Worm (Caenorhabditis elegans) whole organism, young adult: ENCODE measurements around the gene aqp-10.

ENCODE experiments used
- F23B12.7 ChIP-seq: sonication (generic microtip); optimal IDR thresholded peaks from 2 replicates; lab custom pipeline; 2017; ENCODE audit warnings: missing genetic modification characterization, mild to moderate bottlenecking, missing compliant biosample characterization, antibody characterized with exemption, moderate library complexity; ENCODE audit not compliant: insufficient read depth
- F37B4.10 ChIP-seq: fragments of 200-800 bp; sonication (Bioruptor generic); IDR thresholded peaks from 2 replicates; pipeline ENCODE4 v1.3.6; 2022; ENCODE audit warnings: missing genetic modification characterization, missing compliant biosample characterization
- F49E8.2 ChIP-seq: sonication (generic microtip); optimal IDR thresholded peaks from 3 replicates; lab custom pipeline; 2017; ENCODE audit warnings: missing genetic modification characterization, mild to moderate bottlenecking, missing compliant biosample characterization, antibody characterized with exemption, moderate library complexity; ENCODE audit not compliant: insufficient read depth
- F55B11.4 ChIP-seq: sonication (generic microtip); optimal IDR thresholded peaks from 2 replicates; lab custom pipeline; 2016; ENCODE audit warnings: missing compliant biosample characterization, missing genetic modification characterization, borderline replicate concordance; ENCODE audit not compliant: insufficient read depth
- F57A8.1 ChIP-seq: fragments of 200-800 bp; sonication (Bioruptor generic); optimal IDR thresholded peaks from 2 replicates; lab custom pipeline; 2018; ENCODE audit warnings: mild to moderate bottlenecking, missing genetic modification characterization, moderate library complexity, missing compliant biosample characterization
- Y53G8AR.9 ChIP-seq: fragments of 200-800 bp; sonication (Bioruptor generic); conservative IDR thresholded peaks from 2 replicates; pipeline ENCODE4 v1.3.6; 2022; ENCODE audit warnings: missing genetic modification reagents, missing genetic modification characterization, missing compliant biosample characterization
- Y56A3A.18 ChIP-seq: fragments of 200-800 bp; sonication (Bioruptor generic); IDR thresholded peaks from 2 replicates; pipeline ENCODE4 v1.3.6; 2022; ENCODE audit warnings: missing genetic modification reagents, missing genetic modification characterization, missing compliant biosample characterization
- attf-6 ChIP-seq: fragments of 200-800 bp; sonication (Bioruptor generic); IDR thresholded peaks from 2 replicates; pipeline ENCODE4 v1.3.6; 2022; ENCODE audit warnings: missing genetic modification reagents, missing genetic modification characterization, missing compliant biosample characterization
- bed-2 ChIP-seq: fragments of 200-800 bp; sonication (Bioruptor generic); IDR thresholded peaks from 2 replicates; pipeline ENCODE4 v1.3.6; 2022; ENCODE audit warnings: missing genetic modification reagents, missing genetic modification characterization, missing compliant biosample characterization
- ccch-3 ChIP-seq: fragments of 200-800 bp; sonication (Bioruptor generic); optimal IDR thresholded peaks from 2 replicates; lab custom pipeline; 2018; ENCODE audit warnings: mild to moderate bottlenecking, missing genetic modification characterization, missing compliant biosample characterization
- cebp-1 ChIP-seq, 2 experiments: fragments of 200-800 bp in 1 of 2; sonication (Bioruptor generic) in 1 of 2; sonication (generic microtip) in 1 of 2; IDR thresholded peaks in 1 of 2; optimal IDR thresholded peaks in 1 of 2; 2 replicates each; pipeline versions ENCODE4 v1.3.6 to Lab custom; 2017 to 2022; ENCODE audit warnings: missing compliant biosample characterization in 2 of 2, missing genetic modification characterization in 2 of 2, mild to moderate bottlenecking in 1 of 2, missing genetic modification reagents in 1 of 2, moderate library complexity in 1 of 2
- cebp-2 ChIP-seq: fragments of 200-800 bp; sonication (Bioruptor generic); IDR thresholded peaks from 2 replicates; pipeline ENCODE4 v1.3.6; 2022; ENCODE audit warnings: missing genetic modification characterization, missing compliant biosample characterization
- dox-1 ChIP-seq: fragments of 200-800 bp; sonication (Bioruptor generic); IDR thresholded peaks from 2 replicates; pipeline ENCODE4 v1.3.6; 2022; ENCODE audit warnings: missing genetic modification reagents, missing genetic modification characterization, missing compliant biosample characterization
- ets-4 ChIP-seq: fragments of 200-800 bp; sonication (Bioruptor generic); optimal IDR thresholded peaks from 2 replicates; lab custom pipeline; 2018; ENCODE audit warnings: mild to moderate bottlenecking, missing genetic modification characterization, missing compliant biosample characterization
- fkh-3 ChIP-seq: sonication (generic microtip); optimal IDR thresholded peaks from 2 replicates; lab custom pipeline; 2016; ENCODE audit warnings: mild to moderate bottlenecking, missing genetic modification characterization, missing compliant biosample characterization
- hmg-1.2 ChIP-seq: fragments of 200-800 bp; sonication (Bioruptor generic); IDR thresholded peaks from 2 replicates; pipeline ENCODE4 v1.3.6; 2022; ENCODE audit warnings: missing genetic modification reagents, missing genetic modification characterization, missing compliant biosample characterization
- hrde-1 ChIP-seq: sonication (generic microtip); optimal IDR thresholded peaks from 2 replicates; lab custom pipeline; 2016; ENCODE audit warnings: missing genetic modification characterization, mild to moderate bottlenecking, missing compliant biosample characterization, moderate library complexity, missing genotype, missing genetic modification reagents, borderline replicate concordance
- let-607 ChIP-seq, 2 experiments: fragments of 200-800 bp in 1 of 2; sonication (Bioruptor generic) in 1 of 2; sonication (generic microtip) in 1 of 2; optimal IDR thresholded peaks; 2 replicates each; lab custom pipeline; 2016 to 2018; ENCODE audit warnings: mild to moderate bottlenecking in 2 of 2, missing compliant biosample characterization in 2 of 2, missing genetic modification characterization in 2 of 2, moderate library complexity in 2 of 2, missing genotype in 1 of 2
- madf-10 ChIP-seq: sonication (generic microtip); optimal IDR thresholded peaks from 2 replicates; lab custom pipeline; 2016; ENCODE audit warnings: mild to moderate bottlenecking, missing genetic modification characterization, missing compliant biosample characterization
- madf-3 ChIP-seq: fragments of 200-800 bp; sonication (Bioruptor generic); IDR thresholded peaks from 2 replicates; pipeline ENCODE4 v1.3.6; 2022; ENCODE audit warnings: missing genetic modification reagents, missing genetic modification characterization, missing compliant biosample characterization
- madf-8 ChIP-seq: fragments of 200-800 bp; sonication (Bioruptor generic); conservative IDR thresholded peaks from 2 replicates; pipeline ENCODE4 v1.3.6; 2022; ENCODE audit warnings: missing genetic modification reagents, missing genetic modification characterization, missing compliant biosample characterization
- mcd-1 ChIP-seq: fragments of 200-800 bp; sonication (Bioruptor generic); IDR thresholded peaks from 2 replicates; pipeline ENCODE4 v1.3.6; 2022; ENCODE audit warnings: missing genetic modification reagents, missing genetic modification characterization, missing compliant biosample characterization
- mel-28 ChIP-seq: sonication (generic microtip); optimal IDR thresholded peaks from 2 replicates; lab custom pipeline; 2016; ENCODE audit warnings: borderline replicate concordance, mild to moderate bottlenecking, missing genetic modification characterization, missing compliant biosample characterization
- mxl-1 ChIP-seq: sonication (generic microtip); optimal IDR thresholded peaks from 2 replicates; lab custom pipeline; 2016; ENCODE audit warnings: missing genetic modification characterization, missing compliant biosample characterization
- nfyb-1 ChIP-seq: fragments of 200-800 bp; sonication (Bioruptor generic); IDR thresholded peaks from 2 replicates; pipeline ENCODE4 v1.3.6; 2022; ENCODE audit warnings: missing genetic modification reagents, missing genetic modification characterization, missing compliant biosample characterization
- nhr-80 ChIP-seq: sonication (generic microtip); optimal IDR thresholded peaks from 2 replicates; lab custom pipeline; 2016; ENCODE audit warnings: missing genetic modification characterization, missing compliant biosample characterization
- nhr-90 ChIP-seq: sonication (generic microtip); optimal IDR thresholded peaks from 2 replicates; lab custom pipeline; 2016; ENCODE audit warnings: missing genotype, mild to moderate bottlenecking, missing genetic modification characterization, missing compliant biosample characterization
- pbrm-1 ChIP-seq: fragments of 200-800 bp; sonication (Bioruptor generic); IDR thresholded peaks from 2 replicates; pipeline ENCODE4 v1.3.6; 2022; ENCODE audit warnings: missing genetic modification reagents, missing genetic modification characterization, missing compliant biosample characterization
- pha-4 ChIP-seq: fragments of 150-350 bp; sonication (generic microtip); optimal IDR thresholded peaks from 2 replicates; lab custom pipeline; 2014; ENCODE audit warnings: missing biosample characterization, missing genetic modification reagents, missing genetic modification characterization
- sea-2 ChIP-seq: fragments of 200-800 bp; sonication (Bioruptor generic); IDR thresholded peaks from 2 replicates; pipeline ENCODE4 v1.3.6; 2022; ENCODE audit warnings: missing genetic modification characterization, missing compliant biosample characterization
- snpc-4 ChIP-seq, 5 experiments: fragments of 150-350 bp in 1 of 5; sonication (generic microtip) in 4 of 5; optimal IDR thresholded peaks; 2 replicates each; lab custom pipeline; 2014 to 2018; ENCODE audit warnings: missing genetic modification characterization in 5 of 5, missing biosample characterization in 3 of 5, antibody characterized with exemption in 2 of 5, mild to moderate bottlenecking in 2 of 5, missing compliant biosample characterization in 2 of 5, missing genotype in 2 of 5, moderate library complexity in 2 of 5, missing genetic modification reagents in 1 of 5
- tbp1 ChIP-seq: fragments of 200-800 bp; sonication (Bioruptor generic); optimal IDR thresholded peaks from 2 replicates; lab custom pipeline; 2018; ENCODE audit warnings: mild to moderate bottlenecking, missing genetic modification characterization, missing compliant biosample characterization
- tlf-1 ChIP-seq: fragments of 200-800 bp; sonication (Bioruptor generic); optimal IDR thresholded peaks from 2 replicates; lab custom pipeline; 2018; ENCODE audit warnings: mild to moderate bottlenecking, missing genetic modification characterization, missing compliant biosample characterization
- unc-62 ChIP-seq: fragments of 150-350 bp; optimal IDR thresholded peaks from 2 replicates; lab custom pipeline; 2014; ENCODE audit warnings: missing biosample characterization, missing genetic modification reagents, missing genetic modification characterization
- xnd-1 ChIP-seq: sonication (generic microtip); optimal IDR thresholded peaks from 2 replicates; lab custom pipeline; 2016; ENCODE audit warnings: missing genotype, missing genetic modification reagents, missing genetic modification characterization, missing compliant biosample characterization
- zim-3 ChIP-seq: sonication (generic microtip); optimal IDR thresholded peaks from 2 replicates; lab custom pipeline; 2017; ENCODE audit warnings: mild to moderate bottlenecking, missing genetic modification characterization, moderate library complexity, missing compliant biosample characterization
- ztf-18 ChIP-seq: sonication (generic microtip); optimal IDR thresholded peaks from 2 replicates; lab custom pipeline; 2016; ENCODE audit warnings: missing genotype, mild to moderate bottlenecking, missing genetic modification characterization, missing compliant biosample characterization
- ztf-22 ChIP-seq: fragments of 200-800 bp; sonication (Bioruptor generic); optimal IDR thresholded peaks from 2 replicates; lab custom pipeline; 2018; ENCODE audit warnings: mild to moderate bottlenecking, missing genetic modification characterization, moderate library complexity, missing compliant biosample characterization
- ztf-26 ChIP-seq: sonication (generic microtip); optimal IDR thresholded peaks from 2 replicates; lab custom pipeline; 2017; ENCODE audit warnings: missing genetic modification characterization, missing compliant biosample characterization
- ztf-3 ChIP-seq: fragments of 200-800 bp; sonication (Bioruptor generic); optimal IDR thresholded peaks from 2 replicates; lab custom pipeline; 2018; ENCODE audit warnings: mild to moderate bottlenecking, missing genetic modification characterization, missing compliant biosample characterization
- ztf-6 ChIP-seq: fragments of 200-800 bp; sonication (Bioruptor generic); IDR thresholded peaks from 2 replicates; pipeline ENCODE4 v1.3.6; 2022; ENCODE audit warnings: missing genetic modification reagents, missing genetic modification characterization, missing compliant biosample characterization

The aqp-10 gene

DNA sequence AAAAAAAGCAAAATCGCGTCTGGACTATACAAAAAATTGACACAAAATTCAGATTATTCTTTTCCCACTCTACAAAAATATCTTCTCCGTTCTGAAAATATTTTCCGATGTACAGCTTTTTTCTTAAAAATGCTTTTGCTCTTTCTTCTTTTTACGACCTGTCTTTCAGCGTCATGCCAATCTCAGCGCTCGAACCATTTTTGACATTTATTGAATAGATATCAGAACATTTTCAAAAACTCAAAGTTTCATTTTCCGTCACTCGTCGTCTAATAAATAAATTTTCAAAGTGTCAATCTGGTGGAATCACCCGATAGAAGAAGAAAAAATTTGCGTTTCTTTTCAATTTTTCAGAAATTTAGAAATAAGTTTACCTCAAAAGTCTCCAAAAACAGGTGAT is 28.2 kb downstream of the aqp-10 start (continued):
- TF ChIP-seq F55B11.4 (no peak), ztf-6 (no peak)

DNA sequence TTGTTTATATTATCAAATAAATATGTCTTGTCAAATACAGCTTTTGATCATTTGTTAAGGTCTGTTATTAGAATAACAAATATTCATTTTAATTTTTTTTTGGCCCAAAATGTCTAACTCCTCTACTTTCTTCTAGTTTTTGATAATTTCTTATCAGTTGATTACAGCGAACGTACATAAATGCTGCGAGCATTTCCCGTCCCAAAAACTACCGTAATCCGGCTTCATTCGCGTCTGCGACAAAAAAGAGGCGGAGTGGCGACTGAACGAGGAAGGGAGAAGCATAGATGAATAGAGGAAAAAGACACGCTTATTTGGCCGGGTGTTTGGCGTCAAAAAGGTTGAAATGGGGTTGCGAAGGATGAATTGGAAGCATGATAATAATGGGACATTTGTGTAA is 29.1 kb downstream of the aqp-10 start:
- TF ChIP-seq nhr-80 (tag; lab: Kevin White, UChicago) (peak; percentile 86), pbrm-1 (0 out of 2 replicates have a peak, but pooled peaks have one; percentile 41), nhr-90 (peak; percentile 38), tbp1 (GFP tag; lab: Kevin White, UChicago) (peak; percentile 13), dox-1 (GFP tag; lab: Robert Waterston, UW) (peak; percentile 60; the same call in 1 of the 2 replicates), Y53G8AR.9 (GFP tag; lab: Robert Waterston, UW) (0 out of 2 replicates have a peak, but pooled peaks have one; percentile 47), snpc-4 (GFP tag; optimal IDR thresholded peaks at IDR 0.05; lab: Kevin White, UChicago) (no peak), snpc-4 (tag; optimal IDR thresholded peaks at IDR 0.05; lab: Kevin White, UChicago) (peak in 1 of 4 experiments; percentile 4), mxl-1 (tag; lab: Kevin White, UChicago) (no peak), ets-4 (peak; percentile 3), fkh-3 (tag; lab: Kevin White, UChicago) (no peak), madf-3 (GFP tag; lab: Robert Waterston, UW) (0 out of 2 replicates have a peak, but pooled peaks have one; percentile 61), tlf-1 (no peak), hmg-1.2 (GFP tag; lab: Robert Waterston, UW) (0 out of 2 replicates have a peak, but pooled peaks have one; percentile 11), sea-2 (GFP tag; lab: Robert Waterston, UW) (no peak), ztf-22 (GFP tag; lab: Kevin White, UChicago) (peak; percentile 76), cebp-1 (GFP tag; IDR thresholded peaks at IDR 0.05; lab: Robert Waterston, UW) (no peak), cebp-1 (tag; optimal IDR thresholded peaks at IDR 0.05; lab: Kevin White, UChicago) (peak; percentile 26), Y56A3A.18 (GFP tag; lab: Robert Waterston, UW) (0 out of 2 replicates have a peak, but pooled peaks have one; percentile 8), pha-4 (tag; lab: Kevin White, UChicago) (peak; percentile 53), let-607 (tag; optimal IDR thresholded peaks at IDR 0.05; lab: Kevin White, UChicago) (peak; percentile 61 to 69), madf-8 (GFP tag; lab: Robert Waterston, UW) (no peak)

DNA sequence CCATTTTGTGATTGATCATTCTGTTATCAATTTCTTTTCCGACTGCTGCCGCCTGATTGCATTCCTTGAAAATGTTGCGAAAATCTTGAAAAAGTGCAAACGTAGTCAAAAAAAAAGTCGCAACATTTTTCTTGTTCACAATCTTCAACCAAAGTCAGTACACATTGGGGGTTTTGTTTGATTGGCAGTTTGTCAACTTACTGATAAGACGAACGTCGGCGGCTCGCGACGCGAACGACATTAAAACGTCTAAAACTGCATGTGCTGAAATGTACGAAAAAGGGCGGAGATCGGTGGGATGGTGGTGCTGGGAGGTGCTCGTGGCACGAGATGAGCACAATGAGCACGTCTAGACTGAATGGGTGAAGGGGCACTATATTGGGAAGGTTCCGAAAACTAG is 30.8 kb downstream of the aqp-10 start:
- TF ChIP-seq ztf-18 (tag; lab: Kevin White, UChicago) (no peak), tbp1 (GFP tag; lab: Kevin White, UChicago) (peak; percentile 54), ztf-26 (tag; lab: Kevin White, UChicago) (no peak), F49E8.2 (tag; lab: Kevin White, UChicago) (no peak), nhr-90 (peak; percentile 34), F23B12.7 (no peak), F37B4.10 (0 out of 2 replicates have a peak, but pooled peaks have one; percentile 30), attf-6 (GFP tag; lab: Robert Waterston, UW) (no peak), madf-10 (tag; lab: Kevin White, UChicago) (peak; percentile 12), cebp-2 (0 out of 2 replicates have a peak, but pooled peaks have one; percentile 64), madf-3 (GFP tag; lab: Robert Waterston, UW) (no peak), xnd-1 (tag; lab: Kevin White, UChicago) (no peak), mcd-1 (GFP tag; lab: Robert Waterston, UW) (peak; percentile 33; the same call in 1 of the 2 replicates), ztf-3 (GFP tag; lab: Kevin White, UChicago) (no peak), dox-1 (GFP tag; lab: Robert Waterston, UW) (peak; percentile 64), bed-2 (GFP tag; lab: Robert Waterston, UW) (no peak), nfyb-1 (GFP tag; lab: Robert Waterston, UW) (0 out of 2 replicates have a peak, but pooled peaks have one; percentile 24), zim-3 (tag; lab: Kevin White, UChicago) (peak; percentile 30), unc-62 (GFP tag; lab: Kevin White, UChicago) (peak; percentile 48), ztf-22 (GFP tag; lab: Kevin White, UChicago) (no peak), hrde-1 (tag; lab: Kevin White, UChicago) (no peak), pha-4 (tag; lab: Kevin White, UChicago) (peak; percentile 56), F57A8.1 (GFP tag; lab: Kevin White, UChicago) (no peak), cebp-1 (GFP tag; IDR thresholded peaks at IDR 0.05; lab: Robert Waterston, UW) (0 out of 2 replicates have a peak, but pooled peaks have one; percentile 24), cebp-1 (tag; optimal IDR thresholded peaks at IDR 0.05; lab: Kevin White, UChicago) (peak; percentile 69), mel-28 (tag; lab: Kevin White, UChicago) (no peak), Y56A3A.18 (GFP tag; lab: Robert Waterston, UW) (0 out of 2 replicates have a peak, but pooled peaks have one; percentile 40), snpc-4 (GFP tag; optimal IDR thresholded peaks at IDR 0.05; lab: Kevin White, UChicago) (no peak), snpc-4 (tag; optimal IDR thresholded peaks at IDR 0.05; lab: Kevin White, UChicago) (peak in 3 of 4 experiments; percentile 3 to 31 (median 15)), ccch-3 (GFP tag; lab: Kevin White, UChicago) (no peak)
